Fruit fly (Drosophila melanogaster): Measurements from ENCODE around the gene Tpi.

Tpi gene

DNA sequence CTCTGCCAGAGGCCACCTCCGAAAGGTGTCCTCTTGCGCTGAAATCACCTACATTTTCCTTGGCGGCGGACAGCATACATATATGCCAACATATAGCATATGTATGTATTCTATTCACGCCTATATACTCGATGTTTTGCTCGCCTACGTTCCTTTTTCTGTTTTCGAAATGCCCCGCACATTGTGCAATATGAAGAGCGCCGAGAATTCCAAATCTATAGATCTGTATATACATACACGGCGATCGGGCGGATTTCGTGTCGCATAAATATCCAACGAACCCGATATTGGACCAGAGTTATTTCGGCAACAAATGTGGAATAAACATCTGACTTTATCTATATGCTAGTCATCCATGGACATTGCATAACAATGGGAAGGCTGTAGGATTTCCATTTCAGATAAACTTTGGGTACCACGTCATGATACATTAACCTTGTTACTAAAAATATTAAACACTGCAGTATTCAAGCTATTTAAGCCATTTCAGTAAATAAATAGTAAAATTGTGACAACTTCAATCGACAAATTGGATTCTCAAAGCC lies 40.7 kb upstream of the Tpi start:
- TF ChIP-seq CG17806 (tag; optimal IDR thresholded peaks at IDR 0.05) (no peak), D1 (tag; optimal IDR thresholded peaks at IDR 0.05) (no peak), CG32121 (GFP tag; IDR thresholded peaks at IDR 0.05) (no peak), rn (GFP tag; IDR thresholded peaks at IDR 0.05) (no peak), CG9948 (tag; optimal IDR thresholded peaks at IDR 0.05) (no peak), CG8159 (tag; optimal IDR thresholded peaks at IDR 0.05) (no peak), CG15710 (tag; optimal IDR thresholded peaks at IDR 0.05) (no peak)

DNA sequence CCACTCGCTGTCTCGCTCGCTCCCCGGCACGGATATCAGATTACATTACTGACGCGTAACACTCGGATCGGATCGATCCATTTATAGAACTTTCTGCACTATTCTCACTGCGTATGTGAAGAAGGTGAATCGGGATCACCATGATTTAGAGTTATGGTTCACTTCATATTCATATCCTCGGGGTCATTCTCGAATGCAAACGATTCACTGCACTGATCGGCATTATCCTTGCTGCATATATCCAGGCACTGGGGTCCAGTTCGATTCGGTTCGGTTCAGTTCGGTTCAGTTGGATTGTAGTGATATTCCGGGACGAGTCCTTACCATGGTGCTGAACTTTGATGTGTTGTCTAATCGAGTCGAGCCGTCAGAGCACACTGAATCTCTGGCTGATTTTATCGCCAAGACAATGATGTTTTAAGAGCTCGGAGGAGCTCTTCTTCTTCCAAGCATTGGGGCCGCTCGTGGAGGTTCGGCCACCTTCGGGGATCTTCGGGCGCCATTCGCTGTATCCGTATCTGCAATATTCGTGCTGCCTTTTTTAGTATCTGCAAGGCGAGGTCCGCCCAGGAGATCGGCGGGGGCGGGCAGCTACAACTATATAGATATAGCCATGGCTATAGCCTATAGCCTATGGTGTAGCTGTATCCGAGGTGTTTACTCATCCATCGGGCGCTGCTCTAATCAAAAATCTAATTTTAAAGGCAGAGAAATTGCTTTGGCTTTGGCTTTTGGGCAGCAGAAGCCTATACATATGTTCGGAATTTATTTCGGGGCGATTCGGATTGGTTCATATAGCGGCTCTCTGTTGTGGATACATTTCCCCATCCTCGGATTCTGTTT lies 40.0 kb upstream of the Tpi start, which contains the start of gene Mlc2:
Gene Mlc2, minus strand, starts transcription at position 392 of the 843 bp plus-strand sequence.
- no peak for TF ChIP-seq CG34367 (tag; optimal IDR thresholded peaks at IDR 0.05)
- no peak for TF ChIP-seq CG12605 (GFP tag; IDR thresholded peaks at IDR 0.05)
- TF ChIP-seq EcR (GFP tag; optimal IDR thresholded peaks at IDR 0.05) = no peak
- TF ChIP-seq Pif1A (GFP tag; optimal IDR thresholded peaks at IDR 0.05) = no peak
- no peak for TF ChIP-seq CG9948 (tag; optimal IDR thresholded peaks at IDR 0.05)
- TF ChIP-seq CG15710 (tag; optimal IDR thresholded peaks at IDR 0.05) = no peak

DNA sequence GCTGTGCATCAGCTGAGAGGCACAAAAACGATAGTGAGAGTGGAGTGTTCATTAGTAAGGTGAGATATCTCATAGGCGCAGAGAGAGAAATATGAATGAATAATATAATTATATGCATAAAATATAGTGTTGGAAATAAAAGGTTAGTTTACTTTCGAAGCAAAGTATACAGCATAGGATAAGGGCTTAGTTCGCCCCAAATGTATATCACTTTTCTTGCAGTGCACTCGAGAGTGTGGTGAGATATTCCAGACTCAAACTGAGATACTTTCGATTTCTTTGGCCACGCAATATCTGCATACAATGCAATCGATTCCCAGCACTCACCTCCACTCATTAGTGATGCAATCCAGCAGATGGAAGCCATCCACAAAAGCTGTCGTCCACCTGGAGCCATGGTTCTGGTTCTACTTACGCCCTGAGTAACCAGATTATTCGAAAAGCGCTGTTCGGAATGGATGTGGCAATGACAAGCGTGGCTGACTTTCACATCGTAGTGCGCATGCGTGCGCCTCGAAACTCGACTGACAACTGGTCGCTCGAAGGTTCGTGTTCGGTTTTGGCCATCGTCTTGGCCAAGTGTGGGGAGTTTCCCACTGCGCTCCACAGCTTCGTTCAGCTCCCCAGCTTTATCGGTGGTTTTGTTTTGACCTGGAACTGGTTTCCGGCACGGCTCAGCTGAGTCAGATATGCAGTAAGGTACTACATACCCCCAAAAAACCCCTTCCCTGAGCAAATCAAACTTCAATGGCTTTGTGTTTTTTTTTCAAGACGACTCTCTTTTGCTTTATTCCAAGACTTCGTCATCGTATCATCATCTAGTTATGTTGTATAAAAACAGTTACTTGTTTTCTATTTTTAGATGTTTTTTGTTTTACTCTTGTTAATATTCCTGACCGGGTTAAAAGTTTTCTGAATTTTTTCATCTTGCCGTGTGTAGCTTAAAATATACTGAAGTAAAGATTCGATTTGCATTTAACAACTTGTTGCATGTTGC lies 36.6 kb upstream of the Tpi start, which contains the start of gene Rsod:
Gene Rsod, minus strand, starts transcription at position 537 of the 997 bp plus-strand sequence.
- TF ChIP-seq D1 (tag; optimal IDR thresholded peaks at IDR 0.05) (peak; percentile 13), CG13204 (GFP tag; optimal IDR thresholded peaks at IDR 0.05) (no peak), Snoo (tag; optimal IDR thresholded peaks at IDR 0.05) (peak; percentile 81), Pif1B (GFP tag; optimal IDR thresholded peaks at IDR 0.05) (peak; percentile 87), CG17806 (tag; optimal IDR thresholded peaks at IDR 0.05) (peak; percentile 73), CG34367 (tag; optimal IDR thresholded peaks at IDR 0.05) (peak; percentile 67), CG8159 (tag; optimal IDR thresholded peaks at IDR 0.05) (peak; percentile 72), CG8301 (tag; optimal IDR thresholded peaks at IDR 0.05) (peak; percentile 80), CG15710 (tag; optimal IDR thresholded peaks at IDR 0.05) (peak; percentile 70), Ets98B (GFP tag; IDR thresholded peaks at IDR 0.05) (peak; percentile 95), CG9948 (tag; optimal IDR thresholded peaks at IDR 0.05) (peak; percentile 72), EcR (GFP tag; optimal IDR thresholded peaks at IDR 0.05) (peak; percentile 27), fd96Ca (GFP tag; IDR thresholded peaks at IDR 0.05) (peak; percentile 92), Pif1A (GFP tag; optimal IDR thresholded peaks at IDR 0.05) (peak; percentile 86), CG4496 (GFP tag; IDR thresholded peaks at IDR 0.05) (peak; percentile 96), rn (GFP tag; IDR thresholded peaks at IDR 0.05) (peak; percentile 91), CG12605 (GFP tag; IDR thresholded peaks at IDR 0.05) (peak; percentile 90), CG10348 (GFP tag; IDR thresholded peaks at IDR 0.05) (peak; percentile 59), gl (tag; optimal IDR thresholded peaks at IDR 0.05) (peak; percentile 21), CG32121 (GFP tag; IDR thresholded peaks at IDR 0.05) (peak; percentile 93), CG14655 (GFP tag; optimal IDR thresholded peaks at IDR 0.05) (peak; percentile 86)

DNA sequence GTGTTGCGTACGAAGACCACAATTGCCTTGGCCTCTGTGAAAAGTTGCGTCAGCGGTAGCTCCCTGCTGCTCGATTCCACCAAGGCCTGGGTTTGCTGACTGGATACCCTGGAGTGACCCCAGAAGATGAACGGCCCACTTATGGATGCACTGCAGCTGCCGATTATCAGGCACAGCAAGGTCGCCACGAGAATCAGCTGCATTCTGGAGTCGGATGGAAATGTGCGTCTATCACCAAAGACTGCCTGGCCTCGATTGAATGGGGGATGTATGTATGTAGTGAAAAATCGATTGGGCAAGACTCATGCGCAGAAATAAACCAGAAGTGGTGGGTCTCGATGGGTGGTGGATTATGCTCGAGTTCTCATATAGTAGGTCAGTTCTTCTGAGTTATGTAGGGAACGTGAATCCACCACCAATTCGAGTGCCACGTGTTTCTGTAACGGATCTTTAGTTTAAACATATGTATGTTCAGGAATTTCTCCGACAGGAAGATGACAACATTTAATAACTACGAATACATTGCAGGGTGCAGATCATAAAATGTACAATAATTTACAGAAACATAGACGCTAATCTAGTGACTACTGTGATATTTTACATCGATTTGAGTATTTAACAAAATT lies 31.9 kb upstream of the Tpi start, which contains the start of gene VhaAC45RP:
Gene VhaAC45RP, minus strand, starts transcription at position 261 of the 626 bp plus-strand sequence.
- TF ChIP-seq Ets98B (GFP tag; IDR thresholded peaks at IDR 0.05) (no peak), rn (GFP tag; IDR thresholded peaks at IDR 0.05) (no peak), CG12605 (GFP tag; IDR thresholded peaks at IDR 0.05) (no peak), fd96Ca (GFP tag; IDR thresholded peaks at IDR 0.05) (no peak), CG13204 (GFP tag; optimal IDR thresholded peaks at IDR 0.05) (no peak), Pif1B (GFP tag; optimal IDR thresholded peaks at IDR 0.05) (no peak), CG15710 (tag; optimal IDR thresholded peaks at IDR 0.05) (no peak)

DNA sequence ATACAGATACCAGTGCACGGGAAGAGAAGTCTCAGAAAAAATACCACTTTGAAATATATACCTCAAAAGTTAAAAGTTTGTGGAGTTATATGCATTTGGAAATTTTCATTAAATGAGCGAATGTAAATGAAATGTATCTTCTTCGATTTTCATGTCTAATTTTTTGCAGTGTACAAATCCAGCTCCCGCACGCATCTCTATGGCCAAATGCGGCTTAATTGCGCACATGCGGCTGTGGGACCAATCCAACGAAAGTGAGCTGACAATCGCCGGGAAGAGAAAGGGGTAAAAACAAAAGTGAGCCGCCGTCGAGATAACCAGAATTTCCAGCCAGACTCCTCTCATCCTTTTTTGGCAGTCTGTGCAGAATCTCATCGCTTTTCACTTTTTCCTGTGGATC lies 29.8 kb upstream of the Tpi start:
- peak; percentile 5 for TF ChIP-seq CG9948 (tag; optimal IDR thresholded peaks at IDR 0.05)
- peak; percentile 87 for TF ChIP-seq Ets98B (GFP tag; IDR thresholded peaks at IDR 0.05)
- peak; percentile 88 for TF ChIP-seq CG4496 (GFP tag; IDR thresholded peaks at IDR 0.05)
- no peak for TF ChIP-seq CG10348 (GFP tag; IDR thresholded peaks at IDR 0.05)
- no peak for TF ChIP-seq CG8159 (tag; optimal IDR thresholded peaks at IDR 0.05)
- TF ChIP-seq Snoo (tag; optimal IDR thresholded peaks at IDR 0.05) = peak; percentile 12
- peak; percentile 46 for TF ChIP-seq Pif1A (GFP tag; optimal IDR thresholded peaks at IDR 0.05)
- TF ChIP-seq D1 (tag; optimal IDR thresholded peaks at IDR 0.05) = no peak
- peak; percentile 77 for TF ChIP-seq CG14655 (GFP tag; optimal IDR thresholded peaks at IDR 0.05)
- no peak for TF ChIP-seq CG15710 (tag; optimal IDR thresholded peaks at IDR 0.05)
- peak; percentile 85 for TF ChIP-seq fd96Ca (GFP tag; IDR thresholded peaks at IDR 0.05)
- no peak for TF ChIP-seq CG34367 (tag; optimal IDR thresholded peaks at IDR 0.05)
- TF ChIP-seq CG32121 (GFP tag; IDR thresholded peaks at IDR 0.05) = peak; percentile 92
- TF ChIP-seq rn (GFP tag; IDR thresholded peaks at IDR 0.05) = peak; percentile 59; the same call in 1 of the 2 replicates
- peak; percentile 70 for TF ChIP-seq CG12605 (GFP tag; IDR thresholded peaks at IDR 0.05)
- peak; percentile 72 for TF ChIP-seq CG8301 (tag; optimal IDR thresholded peaks at IDR 0.05)
- TF ChIP-seq CG17806 (tag; optimal IDR thresholded peaks at IDR 0.05) = peak; percentile 32
- peak; percentile 57 for TF ChIP-seq Pif1B (GFP tag; optimal IDR thresholded peaks at IDR 0.05)
